Worm (Caenorhabditis elegans): Measurements from ENCODE around the gene F49E12.10.

F49E12.10 gene

DNA sequence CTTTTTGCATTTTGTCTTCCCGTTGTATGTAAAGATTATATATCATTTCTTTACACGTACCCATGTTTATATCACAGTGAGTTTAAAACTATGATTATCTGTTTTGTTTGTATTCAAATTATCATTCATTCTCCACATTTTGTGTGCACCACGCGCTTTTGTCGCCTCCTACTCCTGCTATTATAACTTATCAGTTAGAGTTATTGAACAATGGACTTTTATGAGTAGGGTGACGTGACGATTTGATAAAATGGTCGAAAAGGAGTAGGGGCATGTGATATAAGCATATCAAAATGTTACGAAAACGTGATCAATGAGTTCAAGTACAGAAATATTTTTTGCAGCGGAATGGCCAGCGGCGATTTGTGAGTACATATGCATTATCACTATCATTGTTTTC lies 8.0 kb upstream of the F49E12.10 start:
- no peak for TF ChIP-seq mls-2 (tag; optimal IDR thresholded peaks at IDR 0.05)
- no peak for TF ChIP-seq ces-1 (GFP tag; optimal IDR thresholded peaks at IDR 0.05)
- no peak for TF ChIP-seq elt-1 (tag; optimal IDR thresholded peaks at IDR 0.05; ENCODE audit: borderline replicate concordance, insufficient read depth)
- no peak for TF ChIP-seq mep-1 (tag; optimal IDR thresholded peaks at IDR 0.05)
- TF ChIP-seq nhr-28 (tag; optimal IDR thresholded peaks at IDR 0.05), result no peak
- no peak for TF ChIP-seq unc-39 (tag; optimal IDR thresholded peaks at IDR 0.05)
- no peak for TF ChIP-seq unc-62 (GFP tag; optimal IDR thresholded peaks at IDR 0.05)
- TF ChIP-seq snpc-4 (tag; optimal IDR thresholded peaks at IDR 0.05), result no peak
- no peak for TF ChIP-seq sptf-1 (tag; optimal IDR thresholded peaks at IDR 0.05)
- no peak for TF ChIP-seq ceh-39 (tag; optimal IDR thresholded peaks at IDR 0.05)

- TF ChIP-seq snpc-4 (tag; optimal IDR thresholded peaks at IDR 0.05), result no peak
Observed at ce11 chrII:8384344-8384743, 6.5 kb upstream of the F49E12.10 start.

DNA sequence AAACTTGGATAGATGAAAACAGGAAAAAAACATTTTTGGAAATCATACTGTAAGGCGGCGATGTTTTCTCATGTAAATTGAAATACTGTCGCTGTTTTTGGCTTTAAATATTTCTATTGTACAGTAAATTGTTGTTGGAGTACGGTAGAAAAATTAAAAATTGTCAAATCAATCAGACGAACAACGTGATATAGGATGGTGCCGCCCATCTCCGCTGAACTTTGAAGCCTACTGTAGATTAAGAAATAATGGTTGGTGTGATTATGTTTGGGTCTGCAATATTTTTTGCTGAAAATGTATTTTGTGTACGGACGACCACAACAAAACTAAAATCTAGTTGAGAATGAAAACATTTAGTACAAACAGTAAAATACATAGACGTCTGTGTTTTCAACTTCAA lies 5.3 kb upstream of the F49E12.10 start:
- no peak for TF ChIP-seq nhr-12 (tag; optimal IDR thresholded peaks at IDR 0.05)

- no peak for TF ChIP-seq drap-1 (GFP tag; optimal IDR thresholded peaks at IDR 0.05)
- TF ChIP-seq unc-39 (tag; optimal IDR thresholded peaks at IDR 0.05), result no peak
- no peak for TF ChIP-seq sem-2 (GFP tag; optimal IDR thresholded peaks at IDR 0.05)
- no peak for TF ChIP-seq elt-1 (tag; optimal IDR thresholded peaks at IDR 0.05; ENCODE audit: borderline replicate concordance, insufficient read depth)
- no peak for TF ChIP-seq ceh-43 (GFP tag; optimal IDR thresholded peaks at IDR 0.05)
- no peak for TF ChIP-seq bed-3 (GFP tag; optimal IDR thresholded peaks at IDR 0.05)
- TF ChIP-seq mep-1 (tag; optimal IDR thresholded peaks at IDR 0.05), result no peak
- TF ChIP-seq mab-5 (tag; optimal IDR thresholded peaks at IDR 0.05), result no peak
- TF ChIP-seq lin-32 (GFP tag; optimal IDR thresholded peaks at IDR 0.05), result no peak
- no peak for TF ChIP-seq lsy-2 (tag; optimal IDR thresholded peaks at IDR 0.05)
- TF ChIP-seq mls-2 (tag; optimal IDR thresholded peaks at IDR 0.05), result no peak
- TF ChIP-seq zip-8 (tag; optimal IDR thresholded peaks at IDR 0.05), result no peak
- TF ChIP-seq ceh-83 (GFP tag; optimal IDR thresholded peaks at IDR 0.05), result no peak
- TF ChIP-seq lin-13 (tag; optimal IDR thresholded peaks at IDR 0.05), result no peak
- no peak for TF ChIP-seq ztf-11 (tag; optimal IDR thresholded peaks at IDR 0.05)
- no peak for TF ChIP-seq elt-3 (tag; optimal IDR thresholded peaks at IDR 0.05)
- no peak for TF ChIP-seq snpc-4 (tag; optimal IDR thresholded peaks at IDR 0.05)
- no peak for TF ChIP-seq pha-4 (tag; optimal IDR thresholded peaks at IDR 0.05)
Observed at ce11 chrII:8386897-8387296, 4.0 kb upstream of the F49E12.10 start.

DNA sequence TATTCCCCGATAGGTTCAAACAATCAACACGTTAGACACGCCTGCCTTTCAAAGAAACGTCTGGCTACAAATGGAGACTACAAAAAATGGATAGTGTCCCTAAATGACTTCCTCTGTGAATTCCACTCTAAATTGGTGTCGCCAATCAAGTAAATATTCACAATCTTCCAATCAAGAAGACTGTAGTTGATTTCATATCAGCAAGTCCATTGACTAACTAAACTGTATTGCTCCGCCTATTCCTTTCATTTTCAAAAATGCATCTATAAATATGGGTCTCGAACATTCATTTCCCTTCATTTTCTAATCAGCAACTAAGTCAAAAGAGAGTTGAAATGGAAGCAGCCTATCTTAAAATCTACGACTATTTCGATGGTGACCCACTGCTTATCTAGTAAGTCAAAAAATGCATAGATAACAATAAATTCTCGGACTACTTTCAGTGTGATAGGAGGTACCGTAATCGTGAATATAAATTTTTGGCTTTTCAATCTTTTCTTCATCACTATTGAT lies 2.8 kb upstream of the F49E12.10 start, which contains the start of gene drd-1:
Gene drd-1, plus strand, starts transcription at position 51 of the 513 bp plus-strand sequence.
- no peak for TF ChIP-seq flh-1 (GFP tag; optimal IDR thresholded peaks at IDR 0.05)
- no peak for TF ChIP-seq zip-8 (tag; optimal IDR thresholded peaks at IDR 0.05)
- TF ChIP-seq bed-3 (GFP tag; optimal IDR thresholded peaks at IDR 0.05), result no peak
- TF ChIP-seq nhr-237 (tag; optimal IDR thresholded peaks at IDR 0.05), result no peak
- TF ChIP-seq mab-5 (tag; optimal IDR thresholded peaks at IDR 0.05), result no peak

DNA sequence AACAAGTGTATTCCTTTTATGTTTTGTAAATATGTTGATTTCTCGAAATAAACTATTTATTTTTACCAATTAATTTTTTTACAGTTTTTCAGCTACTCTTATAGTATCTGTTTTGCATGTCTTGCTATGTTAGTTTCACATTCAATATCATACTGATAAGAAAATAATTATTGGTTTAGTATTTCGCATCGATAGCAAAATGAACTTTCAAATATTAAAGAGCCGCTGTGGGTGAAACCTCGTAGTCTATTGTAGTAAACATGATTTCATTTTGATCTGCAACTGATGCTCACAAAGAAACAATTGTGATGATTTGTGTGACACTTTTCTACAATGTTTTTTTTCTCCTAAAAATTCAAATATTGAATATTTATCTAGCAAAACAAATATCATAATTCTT lies 1.4 kb downstream of the F49E12.10 start:
- TF ChIP-seq ces-1 (GFP tag; optimal IDR thresholded peaks at IDR 0.05), result no peak
- TF ChIP-seq unc-62 (GFP tag; optimal IDR thresholded peaks at IDR 0.05), result no peak
- no peak for TF ChIP-seq ztf-11 (tag; optimal IDR thresholded peaks at IDR 0.05)
- no peak for TF ChIP-seq nhr-12 (tag; optimal IDR thresholded peaks at IDR 0.05)
- TF ChIP-seq ceh-83 (GFP tag; optimal IDR thresholded peaks at IDR 0.05), result no peak
- TF ChIP-seq blmp-1 (tag; optimal IDR thresholded peaks at IDR 0.05), result no peak
- TF ChIP-seq sptf-1 (tag; optimal IDR thresholded peaks at IDR 0.05), result no peak
- no peak for TF ChIP-seq cnd-1 (tag; optimal IDR thresholded peaks at IDR 0.05)
- no peak for TF ChIP-seq ceh-39 (tag; optimal IDR thresholded peaks at IDR 0.05)
- no peak for TF ChIP-seq snpc-4 (tag; optimal IDR thresholded peaks at IDR 0.05)
- TF ChIP-seq lin-13 (tag; optimal IDR thresholded peaks at IDR 0.05), result no peak
- no peak for TF ChIP-seq sem-2 (GFP tag; optimal IDR thresholded peaks at IDR 0.05)
- no peak for TF ChIP-seq lsy-2 (tag; optimal IDR thresholded peaks at IDR 0.05)
- no peak for TF ChIP-seq pha-4 (tag; optimal IDR thresholded peaks at IDR 0.05)
- TF ChIP-seq flh-1 (GFP tag; optimal IDR thresholded peaks at IDR 0.05), result no peak

DNA sequence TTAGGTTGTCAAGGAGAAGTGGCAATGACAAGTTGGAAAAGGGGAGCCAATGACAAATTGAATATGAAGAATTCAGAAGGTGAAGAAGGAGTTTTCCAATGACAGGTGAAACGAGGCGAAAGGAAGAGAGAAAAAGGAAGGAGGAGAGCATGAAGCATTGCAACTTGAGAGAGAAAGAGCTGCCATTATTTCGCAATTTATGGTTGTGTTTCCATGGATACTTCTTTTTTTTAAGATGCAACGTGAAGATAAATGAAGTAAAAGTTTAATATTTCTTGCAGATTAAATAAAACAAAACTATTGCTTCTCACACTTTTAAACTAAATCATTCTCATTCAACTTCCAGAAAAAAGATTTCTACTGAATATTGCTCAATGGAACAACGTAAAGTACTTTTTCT lies 3.4 kb downstream of the F49E12.10 start, which contains the start of gene F49E12.8:
Gene F49E12.8, minus strand, starts transcription at position 101 of the 400 bp plus-strand sequence.
- no peak for TF ChIP-seq sptf-1 (tag; optimal IDR thresholded peaks at IDR 0.05)
- no peak for TF ChIP-seq nhr-12 (tag; optimal IDR thresholded peaks at IDR 0.05)
- no peak for TF ChIP-seq lsy-2 (tag; optimal IDR thresholded peaks at IDR 0.05)
- TF ChIP-seq M03D4.4 (tag; optimal IDR thresholded peaks at IDR 0.05), result no peak
- no peak for TF ChIP-seq pha-4 (tag; optimal IDR thresholded peaks at IDR 0.05)

Measured in whole organism, mixed stage, embryonic.